Fruit fly (Drosophila melanogaster): ENCODE results near the gene Fbxl4.

- TF ChIP-seq kay (GFP tag; ENCODE audit: borderline replicate concordance), result peak; percentile 10
- TF ChIP-seq cnc (optimal IDR thresholded peaks at IDR 0.05), result no peak
- no peak for TF ChIP-seq CG1620 (GFP tag; optimal IDR thresholded peaks at IDR 0.05)
- TF ChIP-seq CG5204 (GFP tag; optimal IDR thresholded peaks at IDR 0.05), result no peak
- TF ChIP-seq CG14711 (tag; optimal IDR thresholded peaks at IDR 0.05), result no peak
- no peak for TF ChIP-seq CG33017 (tag; optimal IDR thresholded peaks at IDR 0.05)
- no peak for TF ChIP-seq toe (GFP tag; optimal IDR thresholded peaks at IDR 0.05)
- no peak for TF ChIP-seq cic (GFP tag; optimal IDR thresholded peaks at IDR 0.05)
- TF ChIP-seq Mnt (GFP tag; optimal IDR thresholded peaks at IDR 0.05), result no peak
- no peak for TF ChIP-seq CG7101 (tag; optimal IDR thresholded peaks at IDR 0.05)
- no peak for TF ChIP-seq Clk (GFP tag; optimal IDR thresholded peaks at IDR 0.05)
- TF ChIP-seq Crg-1 (GFP tag; optimal IDR thresholded peaks at IDR 0.05), result no peak
- no peak for TF ChIP-seq bab1 (GFP tag; optimal IDR thresholded peaks at IDR 0.05)
- no peak for TF ChIP-seq tj (GFP tag; optimal IDR thresholded peaks at IDR 0.05)
Measured at dm6 chrX:14247035-14247786, 9.5 kb upstream of the Fbxl4 start, which contains the start of gene mud.

Measured in whole organism, adult.